Fruit fly (Drosophila melanogaster) whole organism, pupa: ENCODE results near the gene CG43783.
A peak's percentile ranks its signal among the peaks of the same experiment; 100 is the strongest.

Experiments
- CG12605 ChIP-seq: fragments of 200-800 bp; sonication (Bioruptor generic); IDR thresholded peaks from 2 replicates; pipeline ENCODE4 v1.3.6; 2022; ENCODE audit warnings: missing biosample characterization, missing genetic modification characterization
- CG32121 ChIP-seq: fragments of 200-800 bp; sonication (Bioruptor generic); IDR thresholded peaks from 2 replicates; pipeline ENCODE4 v1.3.6; 2022; ENCODE audit warnings: missing biosample characterization, missing genetic modification characterization
- CG34367 ChIP-seq: fragments of 200-800 bp; sonication (Bioruptor generic); optimal IDR thresholded peaks from 2 replicates; lab custom pipeline; 2018; ENCODE audit warnings: missing biosample characterization, mild to moderate bottlenecking, missing genetic modification characterization
- CG4496 ChIP-seq: fragments of 200-800 bp; sonication (Bioruptor generic); IDR thresholded peaks from 3 replicates; pipeline ENCODE4 v1.3.6; 2022; ENCODE audit warnings: missing biosample characterization, missing genetic modification characterization
- CG8301 ChIP-seq: fragments of 200-800 bp; sonication (Bioruptor generic); optimal IDR thresholded peaks from 2 replicates; lab custom pipeline; 2018; ENCODE audit warnings: missing biosample characterization, mild to moderate bottlenecking, missing genetic modification characterization
- D1 ChIP-seq: fragments of 200-800 bp; sonication (Bioruptor generic); optimal IDR thresholded peaks from 2 replicates; lab custom pipeline; 2018; ENCODE audit warnings: missing biosample characterization, mild to moderate bottlenecking, missing genetic modification characterization, moderate library complexity
- EcR ChIP-seq: fragments of 200-800 bp; sonication (Bioruptor generic); optimal IDR thresholded peaks from 3 replicates; lab custom pipeline; 2019; ENCODE audit warnings: missing biosample characterization, missing genetic modification characterization, mild to moderate bottlenecking, moderate library complexity, missing genetic modification reagents
- Snoo ChIP-seq: fragments of 200-800 bp; sonication (Bioruptor generic); optimal IDR thresholded peaks from 3 replicates; lab custom pipeline; 2017; ENCODE audit warnings: missing biosample characterization, mild to moderate bottlenecking, missing genetic modification characterization, inconsistent platforms
- gl ChIP-seq: fragments of 200-800 bp; sonication (Bioruptor generic); optimal IDR thresholded peaks from 2 replicates; lab custom pipeline; 2018; ENCODE audit warnings: missing biosample characterization, mild to moderate bottlenecking, missing genetic modification characterization
- rn ChIP-seq: fragments of 200-800 bp; sonication (Bioruptor generic); IDR thresholded peaks from 2 replicates; pipeline ENCODE4 v1.3.6; 2022; ENCODE audit warnings: missing biosample characterization, missing genetic modification characterization

dm6 chr3L:8924999-8925398, 29.1 kb downstream of the CG43783 start:
- TF ChIP-seq D1 (tag; lab: Kevin White, UChicago) = no peak
- no peak for TF ChIP-seq gl (tag; lab: Kevin White, UChicago)
- no peak for TF ChIP-seq CG12605
- 0 out of 3 replicates have a peak, but pooled peaks have one; percentile 18 for TF ChIP-seq CG4496
- no peak for TF ChIP-seq rn (GFP tag; lab: Robert Waterston, UW)
- TF ChIP-seq CG8301 (tag; lab: Kevin White, UChicago) = no peak
- no peak for TF ChIP-seq CG34367 (tag; lab: Kevin White, UChicago)
- no peak for TF ChIP-seq EcR (GFP tag; lab: Kevin White, UChicago)
- TF ChIP-seq Snoo (tag; lab: Kevin White, UChicago) = no peak
- TF ChIP-seq CG32121 = no peak
